Fruit fly (Drosophila melanogaster): ENCODE measurements around the gene CG13725.

CG13725 gene

DNA sequence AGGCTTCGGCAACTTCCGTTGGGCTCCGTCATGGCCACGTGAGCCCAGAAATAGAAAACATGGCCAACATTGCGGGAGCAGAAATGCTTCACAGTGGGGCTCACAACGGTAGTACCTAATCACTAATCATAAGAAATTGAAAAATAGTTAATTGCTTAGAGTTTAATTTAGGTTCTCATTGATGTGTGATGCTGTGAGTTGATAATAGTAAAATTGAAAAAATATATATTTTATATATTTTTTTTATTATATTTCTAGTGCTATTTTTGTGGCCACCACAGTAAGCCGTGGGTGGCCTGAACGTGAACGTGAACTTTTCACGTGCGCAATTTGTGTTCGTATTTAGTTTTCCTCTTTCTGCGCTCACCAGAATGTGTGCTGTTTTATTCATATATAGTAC, 14.8 kb downstream of the CG13725 start (continued):
- TF ChIP-seq CG10274 (GFP tag; optimal IDR thresholded peaks at IDR 0.05) (no peak), kni (GFP tag; optimal IDR thresholded peaks at IDR 0.05) (no peak), CG14050 (GFP tag; IDR thresholded peaks at IDR 0.05) (no peak), CG10209 (GFP tag; optimal IDR thresholded peaks at IDR 0.05) (no peak), CG9817 (tag; optimal IDR thresholded peaks at IDR 0.05) (peak; percentile 41), CG12071 (GFP tag; optimal IDR thresholded peaks at IDR 0.05) (peak; percentile 15), Hsf (GFP tag; optimal IDR thresholded peaks at IDR 0.05) (no peak), CG2678 (tag; optimal IDR thresholded peaks at IDR 0.05) (peak; percentile 61), CG42726 (GFP tag; IDR thresholded peaks at IDR 0.05; ENCODE audit: partially characterized antibody) (no peak), CG17568 (GFP tag; optimal IDR thresholded peaks at IDR 0.05) (no peak), Dfd (GFP tag; optimal IDR thresholded peaks at IDR 0.05) (no peak), CG11093 (GFP tag; IDR thresholded peaks at IDR 0.05) (0 out of 3 replicates have a peak, but pooled peaks have one; percentile 55), D19A (tag; optimal IDR thresholded peaks at IDR 0.05) (peak; percentile 56), CG3281 (GFP tag; optimal IDR thresholded peaks at IDR 0.05) (peak; percentile 66), Atf-2 (GFP tag; optimal IDR thresholded peaks at IDR 0.05) (no peak), Sry-β (GFP tag; optimal IDR thresholded peaks at IDR 0.05) (no peak), bcd (GFP tag; optimal IDR thresholded peaks at IDR 0.05) (peak; percentile 24), wor (GFP tag; IDR thresholded peaks at IDR 0.05) (no peak), CG11247 (GFP tag; IDR thresholded peaks at IDR 0.05) (0 out of 2 replicates have a peak, but pooled peaks have one; percentile 36), Asciz (GFP tag; optimal IDR thresholded peaks at IDR 0.05) (peak; percentile 53), Hr39 (optimal IDR thresholded peaks at IDR 0.05) (no peak), CG1603 (tag; optimal IDR thresholded peaks at IDR 0.05) (no peak), CG11695 (GFP tag; IDR thresholded peaks at IDR 0.05) (peak; percentile 61; the same call in 2 of the 3 replicates), B-H1 (GFP tag; IDR thresholded peaks at IDR 0.05) (0 out of 3 replicates have a peak, but pooled peaks have one; percentile 45), CG13287 (GFP tag; IDR thresholded peaks at IDR 0.05; ENCODE audit: partially characterized antibody) (no peak), CG16813 (GFP tag; IDR thresholded peaks at IDR 0.05; ENCODE audit: partially characterized antibody) (no peak), CG4854 (GFP tag; optimal IDR thresholded peaks at IDR 0.05) (no peak), Bteb2 (GFP tag; optimal IDR thresholded peaks at IDR 0.05) (no peak), org-1 (GFP tag; optimal IDR thresholded peaks at IDR 0.05) (peak; percentile 18), CG6765 (GFP tag; optimal IDR thresholded peaks at IDR 0.05) (no peak), GATAe (GFP tag; conservative IDR thresholded peaks at IDR 0.05) (no peak), CG14860 (GFP tag; IDR thresholded peaks at IDR 0.05; ENCODE audit: partially characterized antibody) (no peak), Elba2 (GFP tag; optimal IDR thresholded peaks at IDR 0.05) (no peak), crp (GFP tag; optimal IDR thresholded peaks at IDR 0.05) (no peak), eve (GFP tag; optimal IDR thresholded peaks at IDR 0.05) (no peak), ato (GFP tag; IDR thresholded peaks at IDR 0.05; ENCODE audit: partially characterized antibody) (no peak), unc-4 (GFP tag; IDR thresholded peaks at IDR 0.05; ENCODE audit: partially characterized antibody) (no peak), Drgx (GFP tag; IDR thresholded peaks at IDR 0.05) (no peak), CG5180 (GFP tag; optimal IDR thresholded peaks at IDR 0.05) (peak; percentile 5), dm (GFP tag; optimal IDR thresholded peaks at IDR 0.05) (no peak), aop (GFP tag; IDR thresholded peaks at IDR 0.05) (no peak), CG17802 (tag; optimal IDR thresholded peaks at IDR 0.05) (no peak), CG10543 (GFP tag; optimal IDR thresholded peaks at IDR 0.05) (peak; percentile 13), CG15011 (GFP tag; optimal IDR thresholded peaks at IDR 0.05) (no peak), wek (GFP tag; optimal IDR thresholded peaks at IDR 0.05) (no peak), Xrp1 (GFP tag; IDR thresholded peaks at IDR 0.05) (peak; percentile 75; the same call in 1 of the 2 replicates), CG5245 (GFP tag; optimal IDR thresholded peaks at IDR 0.05) (no peak), slbo (GFP tag; IDR thresholded peaks at IDR 0.05) (peak; percentile 48; the same call in 1 of the 2 replicates), Side (GFP tag; optimal IDR thresholded peaks at IDR 0.05) (no peak), zfh1 (GFP tag; IDR thresholded peaks at IDR 0.05) (peak; percentile 63; the same call in 2 of the 3 replicates)
